Worm (Caenorhabditis elegans): ENCODE results near the gene spe-26.

- no peak for TF ChIP-seq nhr-11 (tag; optimal IDR thresholded peaks at IDR 0.05)
- no peak for TF ChIP-seq pag-3 (tag; optimal IDR thresholded peaks at IDR 0.05; ENCODE audit: borderline replicate concordance)
- no peak for TF ChIP-seq ceh-48 (tag; optimal IDR thresholded peaks at IDR 0.05)
- TF ChIP-seq pha-4 (tag; optimal IDR thresholded peaks at IDR 0.05) = no peak
- no peak for TF ChIP-seq unc-3 (GFP tag; conservative IDR thresholded peaks at IDR 0.05)
- TF ChIP-seq unc-3 (tag; optimal IDR thresholded peaks at IDR 0.05) = no peak
- no peak for TF ChIP-seq ama-1 (optimal IDR thresholded peaks at IDR 0.05)
These were observed 44.2 kb downstream of the spe-26 start for ce11 chrIV:10347528-10347927.

Data from whole organism, late embryonic.